Worm (Caenorhabditis elegans) whole organism, L3 larva: ENCODE measurements around the gene C35D10.8.
A peak's percentile ranks its signal among the peaks of the same experiment; 100 is the strongest.

Experiments
- ZK546.5 ChIP-seq: sonication (generic microtip); optimal IDR thresholded peaks from 2 replicates; lab custom pipeline; 2017; ENCODE audit warnings: missing biosample characterization, missing genetic modification characterization
- aly-2 ChIP-seq: fragments of 150-350 bp; optimal IDR thresholded peaks from 2 replicates; lab custom pipeline; 2014; ENCODE audit warnings: missing biosample characterization, missing genetic modification characterization
- ama-1 ChIP-seq: fragments of 150-350 bp; optimal IDR thresholded peaks from 2 replicates; lab custom pipeline; 2018
- ceh-16 ChIP-seq: sonication (generic microtip); optimal IDR thresholded peaks from 2 replicates; lab custom pipeline; 2017; ENCODE audit warnings: missing biosample characterization, missing genetic modification characterization
- ceh-28 ChIP-seq: fragments of 150-350 bp; optimal IDR thresholded peaks from 2 replicates; lab custom pipeline; 2014; ENCODE audit warnings: missing biosample characterization, missing genetic modification reagents, missing genetic modification characterization
- egl-5 ChIP-seq: fragments of 150-350 bp; optimal IDR thresholded peaks from 2 replicates; lab custom pipeline; 2017; ENCODE audit warnings: missing biosample characterization, missing genetic modification reagents, missing genetic modification characterization, inconsistent platforms
- elt-1 ChIP-seq: fragments of 150-350 bp; optimal IDR thresholded peaks from 2 replicates; lab custom pipeline; 2014; ENCODE audit warnings: missing biosample characterization, missing genetic modification characterization
- fkh-10 ChIP-seq: sonication (generic microtip); optimal IDR thresholded peaks from 2 replicates; lab custom pipeline; 2017; ENCODE audit warnings: missing biosample characterization, missing genetic modification reagents, missing genetic modification characterization
- fos-1 ChIP-seq: fragments of 150-350 bp; optimal IDR thresholded peaks from 2 replicates; lab custom pipeline; 2014; ENCODE audit warnings: missing biosample characterization, missing genetic modification characterization
- hmg-11 ChIP-seq: sonication (generic microtip); optimal IDR thresholded peaks from 2 replicates; lab custom pipeline; 2016; ENCODE audit warnings: missing genetic modification characterization, missing compliant biosample characterization
- lin-15B ChIP-seq: fragments of 150-350 bp; optimal IDR thresholded peaks from 2 replicates; lab custom pipeline; 2014; ENCODE audit warnings: missing biosample characterization, missing genetic modification characterization
- lin-39 ChIP-seq: fragments of 150-350 bp; optimal IDR thresholded peaks from 2 replicates; lab custom pipeline; 2018; ENCODE audit warnings: missing biosample characterization, missing genetic modification reagents, missing genetic modification characterization
- mdl-1 ChIP-seq: fragments of 150-350 bp; optimal IDR thresholded peaks from 2 replicates; lab custom pipeline; 2014; ENCODE audit warnings: missing biosample characterization, missing genetic modification characterization
- mml-1 ChIP-seq: fragments of 150-350 bp; sonication (generic microtip); optimal IDR thresholded peaks from 3 replicates; lab custom pipeline; 2014; ENCODE audit warnings: missing biosample characterization, missing genetic modification characterization
- nfya-1 ChIP-seq: sonication (generic microtip); optimal IDR thresholded peaks from 2 replicates; lab custom pipeline; 2017; ENCODE audit warnings: missing genetic modification characterization, mild to moderate bottlenecking, missing compliant biosample characterization, antibody characterized with exemption, moderate library complexity; ENCODE audit not compliant: insufficient read depth
- nhr-237 ChIP-seq: fragments of 150-350 bp; optimal IDR thresholded peaks from 2 replicates; lab custom pipeline; 2014; ENCODE audit warnings: missing biosample characterization, missing genetic modification characterization
- nhr-25 ChIP-seq: sonication (generic microtip); optimal IDR thresholded peaks from 2 replicates; lab custom pipeline; 2017; ENCODE audit warnings: missing biosample characterization, missing genetic modification characterization
- nhr-28 ChIP-seq: fragments of 150-350 bp; optimal IDR thresholded peaks from 2 replicates; lab custom pipeline; 2014; ENCODE audit warnings: missing biosample characterization, missing genetic modification characterization
- nhr-67 ChIP-seq: fragments of 150-350 bp; optimal IDR thresholded peaks from 2 replicates; lab custom pipeline; 2014; ENCODE audit warnings: missing biosample characterization, missing genetic modification characterization
- nhr-76 ChIP-seq: fragments of 150-350 bp; sonication (generic microtip); optimal IDR thresholded peaks from 5 replicates; lab custom pipeline; 2014; ENCODE audit warnings: missing biosample characterization, missing genetic modification characterization
- nhr-77 ChIP-seq: fragments of 150-350 bp; optimal IDR thresholded peaks from 2 replicates; lab custom pipeline; 2014; ENCODE audit warnings: missing biosample characterization, missing genetic modification characterization
- pha-4 ChIP-seq: fragments of 150-350 bp; optimal IDR thresholded peaks from 2 replicates; lab custom pipeline; 2014; ENCODE audit warnings: missing biosample characterization, missing genetic modification reagents, missing genetic modification characterization
- pqm-1 ChIP-seq: fragments of 150-350 bp; optimal IDR thresholded peaks from 2 replicates; lab custom pipeline; 2017; ENCODE audit warnings: missing biosample characterization, missing genetic modification characterization, inconsistent platforms
- sea-2 ChIP-seq: fragments of 150-350 bp; sonication (generic microtip); optimal IDR thresholded peaks from 4 replicates; lab custom pipeline; 2014; ENCODE audit warnings: missing biosample characterization, missing genetic modification reagents, missing genetic modification characterization
- skn-1 ChIP-seq: fragments of 150-350 bp; optimal IDR thresholded peaks from 2 replicates; lab custom pipeline; 2014; ENCODE audit warnings: missing biosample characterization, missing genetic modification characterization
- snpc-4 ChIP-seq: fragments of 150-350 bp; optimal IDR thresholded peaks from 2 replicates; lab custom pipeline; 2014; ENCODE audit warnings: missing biosample characterization, missing genetic modification characterization
- tbx-2 ChIP-seq: sonication (generic microtip); optimal IDR thresholded peaks from 2 replicates; lab custom pipeline; 2016; ENCODE audit warnings: mild to moderate bottlenecking, missing genetic modification characterization, missing compliant biosample characterization
- unc-62 ChIP-seq: fragments of 150-350 bp; sonication (generic microtip); optimal IDR thresholded peaks from 4 replicates; lab custom pipeline; 2014; ENCODE audit warnings: missing biosample characterization, missing genetic modification reagents, missing genetic modification characterization
- zag-1 ChIP-seq: fragments of 150-350 bp; optimal IDR thresholded peaks from 2 replicates; lab custom pipeline; 2014; ENCODE audit warnings: missing biosample characterization, missing genetic modification characterization
- ztf-11 ChIP-seq: fragments of 150-350 bp; optimal IDR thresholded peaks from 2 replicates; lab custom pipeline; 2014; ENCODE audit warnings: missing biosample characterization, missing genetic modification characterization
- ztf-4 ChIP-seq: fragments of 150-350 bp; optimal IDR thresholded peaks from 2 replicates; lab custom pipeline; 2014; ENCODE audit warnings: missing biosample characterization, missing genetic modification characterization

Gene C35D10.8

ce11 chrIII:4899728-4900127 is 44.7 kb downstream of the C35D10.8 start (continued):
- TF ChIP-seq hmg-11 (peak; percentile 97), elt-1 (tag; lab: Kevin White, UChicago) (peak; percentile 85), fos-1 (peak; percentile 97), nhr-25 (tag; lab: Kevin White, UChicago) (peak; percentile 100), nhr-237 (tag; lab: Kevin White, UChicago) (no peak), mdl-1 (tag; lab: Kevin White, UChicago) (peak; percentile 97), nhr-77 (tag; lab: Kevin White, UChicago) (peak; percentile 93), pha-4 (tag; lab: Kevin White, UChicago) (peak; percentile 99)

ce11 chrIII:4900260-4900659 is 45.2 kb downstream of the C35D10.8 start, which contains the start of gene tag-340:
Gene tag-340 (plus strand): TSS chrIII:4900508.
- TF ChIP-seq skn-1 (tag; lab: Kevin White, UChicago) (no peak), tbx-2 (no peak), aly-2 (no peak), elt-1 (tag; lab: Kevin White, UChicago) (no peak), zag-1 (tag; lab: Kevin White, UChicago) (no peak), ceh-28 (tag; lab: Kevin White, UChicago) (no peak), nhr-28 (tag; lab: Kevin White, UChicago) (no peak), mml-1 (tag; lab: Kevin White, UChicago) (no peak), fos-1 (no peak), ztf-11 (no peak), nhr-237 (tag; lab: Kevin White, UChicago) (no peak), snpc-4 (tag; lab: Kevin White, UChicago) (no peak), mdl-1 (tag; lab: Kevin White, UChicago) (no peak), egl-5 (tag; lab: Kevin White, UChicago) (no peak), nhr-67 (tag; lab: Kevin White, UChicago) (no peak), lin-15B (tag; lab: Kevin White, UChicago) (no peak)
- TF ChIP-seq, all 47 proteins: peak for 0

DNA sequence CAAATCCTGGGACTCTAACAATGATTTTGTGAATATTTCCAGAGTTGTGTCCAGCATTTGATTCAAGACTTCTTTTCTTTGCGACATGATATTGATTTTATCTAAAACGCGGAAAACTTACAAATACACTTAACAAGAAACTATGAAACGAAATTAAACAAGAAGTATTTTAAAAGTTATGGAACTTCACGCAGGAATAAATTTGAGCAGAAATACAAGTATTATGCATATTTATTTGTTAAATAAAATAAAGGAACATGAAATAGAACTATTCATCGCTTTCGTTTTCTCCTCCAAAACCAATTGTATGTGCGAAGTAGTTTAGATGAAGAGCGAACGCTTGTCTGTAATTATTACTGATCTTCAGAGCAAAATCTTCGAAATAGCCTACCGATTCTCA is 48.8 kb downstream of the C35D10.8 start, which contains the start of gene kbp-2:
Gene kbp-2 (minus strand): TSS at position 101 of the 400 bp plus-strand sequence.
- TF ChIP-seq ama-1 (no peak), nhr-76 (tag; lab: Kevin White, UChicago) (no peak), pha-4 (tag; lab: Kevin White, UChicago) (no peak), ceh-16 (no peak), lin-39 (no peak), nhr-28 (tag; lab: Kevin White, UChicago) (no peak), ztf-4 (tag; lab: Kevin White, UChicago) (no peak), unc-62 (no peak), mdl-1 (tag; lab: Kevin White, UChicago) (no peak), ZK546.5 (no peak), sea-2 (GFP tag; lab: Kevin White, UChicago) (no peak), zag-1 (tag; lab: Kevin White, UChicago) (no peak), pqm-1 (tag; lab: Kevin White, UChicago) (no peak)
- TF ChIP-seq, all 47 proteins: peak for 0

DNA sequence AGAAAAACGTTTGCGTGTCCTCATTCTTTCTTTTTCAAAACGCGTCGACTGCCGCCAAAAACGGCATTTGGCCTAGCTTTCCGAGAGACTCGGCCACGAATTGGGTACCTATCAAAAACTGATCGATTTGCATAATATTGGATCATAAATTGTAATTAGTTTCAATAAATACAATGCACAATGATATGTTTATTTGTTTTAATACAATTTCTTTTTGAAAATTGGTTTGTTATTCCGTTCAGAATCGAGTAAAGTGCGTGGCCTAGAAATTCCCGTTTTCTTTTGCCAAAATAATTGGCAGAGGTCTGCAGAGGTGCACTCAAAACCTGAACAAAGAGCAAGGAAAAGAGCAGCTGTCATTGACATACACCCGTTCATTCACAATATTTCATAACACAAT is 50.4 kb downstream of the C35D10.8 start, which contains the start of gene F26F4.8:
Gene F26F4.8 (minus strand): TSS at position 69 of the 400 bp plus-strand sequence.
- TF ChIP-seq nhr-28 (tag; lab: Kevin White, UChicago) (no peak), fkh-10 (GFP tag; lab: Kevin White, UChicago) (no peak), nfya-1 (tag; lab: Kevin White, UChicago) (peak; percentile 52), lin-15B (tag; lab: Kevin White, UChicago) (peak; percentile 42), pha-4 (tag; lab: Kevin White, UChicago) (peak; percentile 14)
